Fruit fly (Drosophila melanogaster): ENCODE measurements around the gene Rel.

The Rel gene

DNA sequence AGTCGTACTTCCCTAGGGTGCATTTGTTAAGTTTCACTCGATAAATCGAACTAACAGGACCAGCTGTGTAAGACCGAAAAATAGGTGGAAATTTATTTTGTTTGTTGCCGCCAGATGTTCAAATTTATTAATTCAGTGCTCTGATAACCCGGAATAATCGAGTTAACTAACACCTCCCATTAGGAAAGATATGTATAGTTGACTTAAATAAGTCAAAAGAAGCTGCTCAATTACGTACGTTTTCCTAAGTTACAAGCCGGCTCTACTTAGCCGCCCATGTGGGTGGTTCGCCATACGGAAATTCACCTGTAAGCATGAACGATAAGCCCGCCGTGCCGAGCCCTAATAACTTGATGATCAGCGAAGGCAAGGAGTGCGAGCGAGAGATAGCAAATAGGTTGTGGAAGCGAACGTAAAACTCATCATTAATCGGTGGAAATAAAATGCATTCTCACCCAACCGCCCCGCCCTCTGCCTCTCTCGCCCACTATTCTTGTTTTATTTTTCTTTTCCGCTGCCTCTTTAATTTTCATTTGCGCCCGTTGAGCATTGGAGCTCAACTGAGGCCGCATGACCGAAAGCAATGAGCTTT, 6.2 kb upstream of the Rel start (continued):
- peak; percentile 48 for TF ChIP-seq maf-S (GFP tag; optimal IDR thresholded peaks at IDR 0.05)
- TF ChIP-seq crc (GFP tag; optimal IDR thresholded peaks at IDR 0.05), result no peak
- no peak for TF ChIP-seq CG6813 (GFP tag; optimal IDR thresholded peaks at IDR 0.05)
- TF ChIP-seq CG13296 (GFP tag; optimal IDR thresholded peaks at IDR 0.05), result peak; percentile 30
- no peak for TF ChIP-seq hbn (GFP tag; IDR thresholded peaks at IDR 0.05; ENCODE audit: partially characterized antibody)
- no peak for TF ChIP-seq tna (GFP tag; IDR thresholded peaks at IDR 0.05; ENCODE audit: partially characterized antibody)
- no peak for TF ChIP-seq kay (GFP tag; optimal IDR thresholded peaks at IDR 0.05)
- peak in 1 of 2 experiments; percentile 31 for TF ChIP-seq dpn (GFP tag; optimal IDR thresholded peaks at IDR 0.05)
- TF ChIP-seq pb (GFP tag; optimal IDR thresholded peaks at IDR 0.05), result no peak
- no peak for TF ChIP-seq Jarid2 (GFP tag; optimal IDR thresholded peaks at IDR 0.05)
- TF ChIP-seq Vsx1 (GFP tag; optimal IDR thresholded peaks at IDR 0.05), result no peak
- TF ChIP-seq CG30020 (tag; optimal IDR thresholded peaks at IDR 0.05), result no peak
- TF ChIP-seq Hmx (GFP tag; optimal IDR thresholded peaks at IDR 0.05), result no peak
- TF ChIP-seq NFAT (GFP tag; IDR thresholded peaks at IDR 0.05), result no peak
- TF ChIP-seq CG7928 (GFP tag; optimal IDR thresholded peaks at IDR 0.05), result no peak
- TF ChIP-seq Med (GFP tag), result peak; percentile 78
- no peak for TF ChIP-seq CG11398 (GFP tag; optimal IDR thresholded peaks at IDR 0.05)
- no peak for TF ChIP-seq Abd-B (GFP tag; optimal IDR thresholded peaks at IDR 0.05)
- no peak for TF ChIP-seq sr (GFP tag; IDR thresholded peaks at IDR 0.05)
- no peak for TF ChIP-seq Mes4 (GFP tag; optimal IDR thresholded peaks at IDR 0.05)
- TF ChIP-seq eyg (GFP tag; optimal IDR thresholded peaks at IDR 0.05), result no peak
- no peak for TF ChIP-seq Nf-YA (GFP tag; IDR thresholded peaks at IDR 0.05)
- no peak for TF ChIP-seq CG6654 (GFP tag; optimal IDR thresholded peaks at IDR 0.05)
- no peak for TF ChIP-seq Dip2 (GFP tag; IDR thresholded peaks at IDR 0.05)

DNA sequence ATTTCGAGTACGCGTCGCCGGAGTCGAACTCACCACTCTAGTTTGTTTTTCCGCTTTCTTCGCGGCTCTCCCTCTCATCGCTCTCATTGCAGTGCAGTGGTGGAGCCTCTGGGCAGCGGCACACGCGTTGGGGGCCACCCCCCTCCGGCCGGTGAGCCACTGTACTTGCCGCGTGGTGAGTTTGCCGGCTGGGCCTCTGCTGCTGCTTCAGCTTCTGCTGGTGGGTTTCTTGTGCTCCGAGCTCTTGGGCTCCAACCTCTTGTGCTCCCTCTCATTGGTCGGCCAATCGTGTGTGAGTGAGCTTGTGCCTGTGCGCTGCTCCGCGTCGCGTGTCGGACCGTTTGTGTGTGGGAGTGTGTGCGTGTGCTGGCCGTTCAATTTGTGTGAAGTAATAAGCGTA, 5.2 kb upstream of the Rel start:
- TF ChIP-seq pros (GFP tag; optimal IDR thresholded peaks at IDR 0.05) (peak; percentile 91), cwo (GFP tag; optimal IDR thresholded peaks at IDR 0.05) (peak; percentile 78), ken (GFP tag; IDR thresholded peaks at IDR 0.05) (no peak), CG11695 (GFP tag; IDR thresholded peaks at IDR 0.05) (no peak), fd102C (GFP tag; optimal IDR thresholded peaks at IDR 0.05) (no peak), HmgZ (tag; optimal IDR thresholded peaks at IDR 0.05) (peak; percentile 83), Opbp (GFP tag; IDR thresholded peaks at IDR 0.05; ENCODE audit: partially characterized antibody) (no peak), CG31441 (GFP tag; IDR thresholded peaks at IDR 0.05) (no peak), HHEX (GFP tag; optimal IDR thresholded peaks at IDR 0.05) (peak; percentile 51), CG12071 (GFP tag; optimal IDR thresholded peaks at IDR 0.05) (peak; percentile 56), CG6765 (GFP tag; optimal IDR thresholded peaks at IDR 0.05) (no peak), CG4854 (GFP tag; optimal IDR thresholded peaks at IDR 0.05) (peak; percentile 6), Dek (tag; optimal IDR thresholded peaks at IDR 0.05) (peak; percentile 72), Doc2 (GFP tag; IDR thresholded peaks at IDR 0.05) (no peak), CG1647 (GFP tag; optimal IDR thresholded peaks at IDR 0.05) (peak; percentile 57), CG4282 (GFP tag; optimal IDR thresholded peaks at IDR 0.05) (peak; percentile 62), CG15696 (tag; optimal IDR thresholded peaks at IDR 0.05) (no peak), Blimp-1 (GFP tag; optimal IDR thresholded peaks at IDR 0.05) (peak; percentile 76), CG10147 (GFP tag; optimal IDR thresholded peaks at IDR 0.05) (peak; percentile 21), Camta (GFP tag; optimal IDR thresholded peaks at IDR 0.05) (peak; percentile 56), Atf3 (GFP tag; optimal IDR thresholded peaks at IDR 0.05) (peak; percentile 28), pzg (GFP tag; optimal IDR thresholded peaks at IDR 0.05) (peak; percentile 23), pb (GFP tag; optimal IDR thresholded peaks at IDR 0.05) (peak; percentile 76), CG2875 (GFP tag; optimal IDR thresholded peaks at IDR 0.05) (no peak), gsb (GFP tag; IDR thresholded peaks at IDR 0.05) (no peak), z (GFP tag; IDR thresholded peaks at IDR 0.05) (no peak), cg (GFP tag; optimal IDR thresholded peaks at IDR 0.05) (peak; percentile 81), CG17359 (tag; optimal IDR thresholded peaks at IDR 0.05) (peak; percentile 48)
